Worm (Caenorhabditis elegans): ENCODE results near the gene C07G1.7.

DNA sequence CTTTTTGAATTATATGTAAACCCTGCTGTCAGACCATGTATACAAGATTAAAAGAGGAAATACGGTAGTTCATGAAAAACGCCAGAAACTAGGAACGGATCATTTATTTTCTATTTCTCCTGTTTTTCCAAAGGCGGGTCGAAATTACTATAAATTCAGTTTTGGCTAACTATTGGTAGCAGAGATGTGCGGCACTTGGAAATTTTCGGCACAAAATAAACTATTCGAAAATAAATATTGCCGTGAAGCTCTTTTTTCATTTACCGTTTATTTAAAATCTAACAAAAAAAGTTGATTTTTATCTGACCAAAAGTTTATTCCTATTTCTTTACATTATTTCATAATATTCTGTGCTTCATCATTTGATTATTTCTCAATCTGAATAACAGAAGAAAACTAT is 32.5 kb upstream of the C07G1.7 start, which contains the start of gene T09A12.1:
- TF ChIP-seq dao-5 (tag; optimal IDR thresholded peaks at IDR 0.05) (no peak), him-1 (tag; optimal IDR thresholded peaks at IDR 0.05) (no peak), W03F9.2 (tag; optimal IDR thresholded peaks at IDR 0.05) (no peak)

All from whole organism, L4/young adult.